Worm (Caenorhabditis elegans) whole organism, L1 larva: ENCODE results near the gene T28F3.11.

Experiments
- alr-1 ChIP-seq: fragments of 200-800 bp; sonication (Bioruptor generic); optimal IDR thresholded peaks from 2 replicates; lab custom pipeline; 2018; ENCODE audit warnings: borderline replicate concordance, mild to moderate bottlenecking, missing genetic modification characterization, missing compliant biosample characterization
- blmp-1 ChIP-seq: fragments of 150-350 bp; optimal IDR thresholded peaks from 2 replicates; lab custom pipeline; 2014; ENCODE audit warnings: missing biosample characterization, missing genetic modification characterization
- ceh-63 ChIP-seq: fragments of 200-800 bp; sonication (Bioruptor generic); optimal IDR thresholded peaks from 2 replicates; lab custom pipeline; 2018; ENCODE audit warnings: mild to moderate bottlenecking, missing genetic modification characterization, missing compliant biosample characterization
- ceh-8 ChIP-seq: fragments of 200-800 bp; sonication (Bioruptor generic); optimal IDR thresholded peaks from 2 replicates; lab custom pipeline; 2018; ENCODE audit warnings: mild to moderate bottlenecking, missing genetic modification characterization, moderate library complexity, missing compliant biosample characterization
- dpl-1 ChIP-seq, 3 experiments: fragments of 150-350 bp in 2 of 3; sonication (generic microtip) in 1 of 3; optimal IDR thresholded peaks; 2 replicates each; lab custom pipeline; 2014 to 2017; ENCODE audit warnings: missing biosample characterization in 3 of 3, missing genetic modification characterization in 3 of 3, missing genetic modification reagents in 3 of 3
- efl-1 ChIP-seq, 4 experiments: fragments of 150-350 bp; optimal IDR thresholded peaks in 3 of 4; peaks in 1 of 4; 1 replicate in 1 of 4; 2 replicates in 3 of 4; lab custom pipeline; 2014; ENCODE audit warnings: missing biosample characterization in 2 of 4, missing genetic modification characterization in 2 of 4, missing genetic modification reagents in 2 of 4
- egl-13 ChIP-seq: sonication (generic microtip); optimal IDR thresholded peaks from 2 replicates; lab custom pipeline; 2016; ENCODE audit warnings: missing genotype, missing genetic modification reagents, missing genetic modification characterization, missing compliant biosample characterization
- egl-27 ChIP-seq, 2 experiments: fragments of 150-350 bp in 1 of 2; sonication (generic microtip); optimal IDR thresholded peaks; 3 replicates each; lab custom pipeline; 2017 to 2018; ENCODE audit warnings: missing biosample characterization in 2 of 2, missing genetic modification characterization in 2 of 2, missing genetic modification reagents in 2 of 2
- elt-2 ChIP-seq: sonication (generic microtip); optimal IDR thresholded peaks from 2 replicates; lab custom pipeline; 2016; ENCODE audit warnings: missing genetic modification characterization, mild to moderate bottlenecking, inconsistent platforms, missing compliant biosample characterization, missing genetic modification reagents
- elt-3 ChIP-seq, 6 experiments: fragments of 150-350 bp in 1 of 6; sonication (generic microtip); optimal IDR thresholded peaks; 2 replicates each; lab custom pipeline; 2017 to 2018; ENCODE audit warnings: missing biosample characterization in 6 of 6, missing genetic modification characterization in 6 of 6, inconsistent platforms in 1 of 6
- ets-5 ChIP-seq: fragments of 200-800 bp; sonication (Bioruptor generic); IDR thresholded peaks from 2 replicates; pipeline ENCODE4 v1.3.6; 2022; ENCODE audit warnings: missing genetic modification characterization, missing compliant biosample characterization
- hpl-2 ChIP-seq: fragments of 150-350 bp; optimal IDR thresholded peaks from 2 replicates; lab custom pipeline; 2014; ENCODE audit warnings: missing biosample characterization, missing genetic modification reagents, missing genetic modification characterization
- irx-1 ChIP-seq: sonication (generic microtip); optimal IDR thresholded peaks from 2 replicates; lab custom pipeline; 2016; ENCODE audit warnings: missing genetic modification characterization, missing compliant biosample characterization
- lin-35 ChIP-seq, 2 experiments: fragments of 150-350 bp; optimal IDR thresholded peaks; 2 replicates each; lab custom pipeline; 2014; ENCODE audit warnings: missing biosample characterization in 2 of 2, missing genetic modification characterization in 2 of 2, missing genetic modification reagents in 2 of 2
- lsy-2 ChIP-seq, 2 experiments: fragments of 150-350 bp; optimal IDR thresholded peaks; 2 replicates each; lab custom pipeline; 2014; ENCODE audit warnings: missing biosample characterization in 2 of 2, missing genetic modification characterization in 2 of 2
- mab-9 ChIP-seq: fragments of 200-800 bp; sonication (Bioruptor generic); IDR thresholded peaks from 2 replicates; pipeline ENCODE4 v1.3.6; 2022; ENCODE audit warnings: missing genetic modification reagents, missing genetic modification characterization, missing compliant biosample characterization
- nhr-12 ChIP-seq: sonication (generic microtip); optimal IDR thresholded peaks from 2 replicates; lab custom pipeline; 2017; ENCODE audit warnings: missing biosample characterization, missing genetic modification characterization
- nhr-20 ChIP-seq: sonication (generic microtip); optimal IDR thresholded peaks from 2 replicates; lab custom pipeline; 2016; ENCODE audit warnings: mild to moderate bottlenecking, missing genetic modification characterization, missing compliant biosample characterization
- nhr-47 ChIP-seq: sonication (generic microtip); optimal IDR thresholded peaks from 2 replicates; lab custom pipeline; 2016; ENCODE audit warnings: mild to moderate bottlenecking, missing genetic modification characterization, moderate library complexity, missing compliant biosample characterization
- nhr-71 ChIP-seq: sonication (generic microtip); optimal IDR thresholded peaks from 2 replicates; lab custom pipeline; 2016; ENCODE audit warnings: mild to moderate bottlenecking, missing genetic modification characterization, moderate library complexity, missing compliant biosample characterization
- nhr-76 ChIP-seq: sonication (generic microtip); optimal IDR thresholded peaks from 2 replicates; lab custom pipeline; 2017; ENCODE audit warnings: missing biosample characterization, missing genetic modification characterization
- nhr-84 ChIP-seq: sonication (generic microtip); optimal IDR thresholded peaks from 2 replicates; lab custom pipeline; 2017; ENCODE audit warnings: missing biosample characterization, missing genetic modification characterization
- nhr-90 ChIP-seq: sonication (generic microtip); optimal IDR thresholded peaks from 2 replicates; lab custom pipeline; 2016; ENCODE audit warnings: mild to moderate bottlenecking, missing genetic modification characterization, missing compliant biosample characterization; ENCODE audit not compliant: poor library complexity
- pag-3 ChIP-seq: sonication (generic microtip); optimal IDR thresholded peaks from 2 replicates; lab custom pipeline; 2017; ENCODE audit warnings: missing genetic modification characterization, mild to moderate bottlenecking, missing compliant biosample characterization, antibody characterized with exemption, borderline replicate concordance; ENCODE audit not compliant: insufficient read depth
- pax-3 ChIP-seq: fragments of 200-800 bp; sonication (Bioruptor generic); optimal IDR thresholded peaks from 2 replicates; lab custom pipeline; 2018; ENCODE audit warnings: mild to moderate bottlenecking, missing genetic modification characterization, moderate library complexity, missing compliant biosample characterization
- pqm-1 ChIP-seq: sonication (generic microtip); optimal IDR thresholded peaks from 3 replicates; lab custom pipeline; 2017; ENCODE audit warnings: missing biosample characterization, missing genetic modification characterization
- snpc-4 ChIP-seq: fragments of 150-350 bp; optimal IDR thresholded peaks from 2 replicates; lab custom pipeline; 2014; ENCODE audit warnings: missing biosample characterization, missing genetic modification characterization
- snu-23 ChIP-seq: sonication (generic microtip); optimal IDR thresholded peaks from 2 replicates; lab custom pipeline; 2016; ENCODE audit warnings: missing genetic modification characterization, missing compliant biosample characterization
- unc-130 ChIP-seq: fragments of 150-350 bp; optimal IDR thresholded peaks from 2 replicates; lab custom pipeline; 2017; ENCODE audit warnings: missing biosample characterization, missing genetic modification characterization, inconsistent platforms
- unc-86 ChIP-seq: sonication (generic microtip); optimal IDR thresholded peaks from 2 replicates; lab custom pipeline; 2016; ENCODE audit warnings: missing genetic modification characterization, missing compliant biosample characterization
- unc-98 ChIP-seq: fragments of 200-800 bp; sonication (Bioruptor generic); IDR thresholded peaks from 2 replicates; pipeline ENCODE4 v1.3.6; 2022; ENCODE audit warnings: missing genetic modification characterization, missing compliant biosample characterization
- vab-15 ChIP-seq: sonication (generic microtip); optimal IDR thresholded peaks from 2 replicates; lab custom pipeline; 2017; ENCODE audit warnings: missing genotype, mild to moderate bottlenecking, missing genetic modification characterization, missing compliant biosample characterization
- xbp-1 ChIP-seq: sonication (generic microtip); optimal IDR thresholded peaks from 2 replicates; lab custom pipeline; 2016; ENCODE audit warnings: missing genetic modification characterization, missing compliant biosample characterization
- zag-1 ChIP-seq: fragments of 150-350 bp; optimal IDR thresholded peaks from 2 replicates; lab custom pipeline; 2014; ENCODE audit warnings: missing biosample characterization, missing genetic modification characterization
- zip-4 ChIP-seq: fragments of 200-800 bp; sonication (Bioruptor generic); optimal IDR thresholded peaks from 2 replicates; lab custom pipeline; 2018; ENCODE audit warnings: mild to moderate bottlenecking, missing genetic modification characterization, moderate library complexity, missing compliant biosample characterization

Gene T28F3.11

DNA sequence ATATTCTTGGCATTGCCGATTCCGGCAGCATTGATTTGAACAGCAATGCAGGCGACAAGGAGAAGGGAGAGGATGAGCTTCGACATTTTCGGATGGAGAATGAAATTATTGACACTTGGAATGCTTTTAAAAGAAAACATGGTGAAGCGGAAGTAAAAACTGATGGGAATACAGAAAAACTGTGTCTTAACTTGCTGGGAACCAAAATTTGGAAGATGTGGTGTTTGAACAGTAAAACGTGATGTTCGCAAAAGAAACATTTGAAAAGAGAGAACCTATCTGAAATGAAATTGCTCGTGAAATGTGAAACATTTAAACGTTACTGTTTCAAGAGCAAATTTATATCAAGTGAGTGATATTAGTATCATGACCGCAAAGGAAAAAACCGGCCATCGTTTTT is 26.8 kb downstream of the T28F3.11 start, which contains the start of gene F26D10.13:
TSS of gene F26D10.13 (minus strand) at position 101 of the 400 bp plus-strand sequence.
- TF ChIP-seq egl-27 (tag; optimal IDR thresholded peaks at IDR 0.05; lab: Kevin White, UChicago) = no peak
- no peak for TF ChIP-seq ets-5
- TF ChIP-seq snpc-4 (tag; lab: Kevin White, UChicago) = no peak
- TF ChIP-seq irx-1 (tag; lab: Kevin White, UChicago) = no peak
- TF ChIP-seq nhr-71 (tag; lab: Kevin White, UChicago) = no peak
- TF ChIP-seq zag-1 (tag; lab: Kevin White, UChicago) = no peak

DNA sequence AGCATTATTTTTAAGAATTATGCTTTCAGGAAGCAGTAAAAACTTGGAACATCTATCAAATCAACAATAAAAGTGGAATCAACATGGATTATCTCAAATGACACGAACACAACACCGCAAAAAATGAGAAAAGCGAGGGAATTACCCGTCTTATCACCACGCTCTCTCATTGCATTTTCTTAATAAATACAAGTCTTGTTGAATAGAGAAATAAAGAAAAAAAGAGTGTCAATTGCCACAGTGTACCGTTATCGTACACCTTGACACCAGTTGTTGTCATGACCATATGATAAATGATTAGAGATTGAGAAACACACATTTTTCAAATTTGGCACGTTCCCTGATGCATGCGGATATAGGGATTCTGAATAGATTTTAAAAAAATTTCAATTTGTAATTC is 27.8 kb downstream of the T28F3.11 start:
- TF ChIP-seq nhr-20 (tag; lab: Kevin White, UChicago) (peak; percentile 27), elt-3 (tag; optimal IDR thresholded peaks at IDR 0.05; lab: Kevin White, UChicago) (peak in 2 of 6 experiments; percentile 0 to 24), lin-35 (GFP tag; optimal IDR thresholded peaks at IDR 0.05; lab: Kevin White, UChicago) (peak in 1 of 2 experiments; percentile 69), blmp-1 (peak; percentile 52), pqm-1 (tag; lab: Kevin White, UChicago) (peak; percentile 6), snu-23 (peak; percentile 20), pag-3 (tag; lab: Kevin White, UChicago) (no peak), nhr-84 (tag; lab: Kevin White, UChicago) (no peak), mab-9 (GFP tag; lab: Robert Waterston, UW) (no peak), egl-13 (no peak), nhr-90 (tag; lab: Kevin White, UChicago) (peak; percentile 15), pax-3 (no peak), unc-86 (tag; lab: Kevin White, UChicago) (no peak), nhr-12 (tag; lab: Kevin White, UChicago) (no peak), dpl-1 (GFP tag; optimal IDR thresholded peaks at IDR 0.05; lab: Kevin White, UChicago) (no peak), lsy-2 (tag; optimal IDR thresholded peaks at IDR 0.05; lab: Kevin White, UChicago) (peak in 1 of 2 experiments; percentile 17), hpl-2 (no peak), zip-4 (GFP tag; lab: Kevin White, UChicago) (no peak), ceh-8 (GFP tag; lab: Kevin White, UChicago) (no peak), elt-2 (tag; lab: Kevin White, UChicago) (peak; percentile 85), ceh-63 (GFP tag; lab: Kevin White, UChicago) (no peak), unc-130 (no peak)

DNA sequence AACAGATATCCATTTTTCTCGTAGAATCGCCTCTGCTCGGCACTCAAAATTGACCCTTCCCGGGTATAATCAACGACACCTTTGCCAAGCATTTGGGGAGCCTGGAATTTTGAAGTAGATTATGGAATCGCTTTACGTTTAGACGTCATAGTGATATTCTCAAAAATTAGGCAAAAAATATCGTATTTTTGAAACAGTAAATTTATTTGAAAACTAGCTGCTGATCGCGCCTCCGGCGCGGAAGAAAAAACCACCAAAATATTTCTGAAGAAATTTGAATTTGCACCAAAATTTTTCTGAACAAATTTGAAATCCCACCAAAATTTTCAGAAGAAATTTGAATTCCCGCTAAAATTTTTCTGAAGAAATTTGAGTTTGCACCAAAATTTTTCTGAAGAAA is 29.1 kb downstream of the T28F3.11 start, which contains the start of gene ZK550.6:
TSS of gene ZK550.6 (minus strand) at position 101 of the 400 bp plus-strand sequence.
- TF ChIP-seq nhr-20 (tag; lab: Kevin White, UChicago) (no peak), efl-1 (optimal IDR thresholded peaks at IDR 0.05; lab: Kevin White, UChicago) (no peak), efl-1 (GFP tag; optimal IDR thresholded peaks at IDR 0.05 in 1 of 2; lab: Kevin White, UChicago) (peak in 1 of 2 experiments; percentile 6)

DNA sequence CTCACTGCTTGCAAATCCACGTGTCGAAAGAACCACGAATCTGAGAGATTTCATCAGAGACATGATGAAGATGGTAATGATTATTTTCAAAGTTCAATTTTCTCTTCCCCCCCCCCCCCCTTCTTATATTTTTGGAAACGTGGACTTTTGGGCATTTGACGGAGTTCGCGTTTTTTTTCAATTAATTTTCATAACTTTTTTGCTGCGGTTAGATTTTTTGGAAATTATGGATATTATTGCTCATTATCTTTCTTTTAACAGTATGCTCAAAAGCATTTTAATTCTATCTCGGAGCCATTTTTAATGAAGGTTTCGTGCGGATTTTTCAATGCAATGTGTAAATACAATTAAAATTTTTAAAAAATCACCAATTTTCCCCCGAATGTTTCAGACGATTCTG is 32.2 kb downstream of the T28F3.11 start, which contains the start of gene phyh-1:
TSS of gene phyh-1 (minus strand) at position 101 of the 400 bp plus-strand sequence.
- no peak for TF ChIP-seq hpl-2

DNA sequence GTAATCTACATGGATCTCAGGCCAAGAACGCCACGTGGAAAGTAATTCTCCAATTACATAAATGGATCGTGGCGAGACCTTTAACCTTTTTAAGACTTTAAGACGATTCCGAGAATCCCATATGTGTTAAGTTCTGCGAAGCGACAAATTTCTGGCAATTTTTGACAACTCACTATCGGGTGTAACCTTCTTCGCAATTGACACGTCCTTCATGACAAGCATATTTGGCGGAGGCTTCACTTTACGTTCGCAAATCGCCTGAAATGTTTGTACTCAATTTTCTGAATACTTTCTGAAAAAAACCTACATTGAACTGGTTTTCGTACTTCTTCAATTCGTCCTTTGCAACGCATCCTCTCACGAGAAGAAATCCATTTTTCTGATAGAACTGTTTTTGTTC is 32.7 kb downstream of the T28F3.11 start:
- no peak for TF ChIP-seq efl-1 (optimal IDR thresholded peaks at IDR 0.05; lab: Kevin White, UChicago)
- TF ChIP-seq efl-1 (GFP tag; optimal IDR thresholded peaks at IDR 0.05 in 1 of 2; lab: Kevin White, UChicago) = peak in 1 of 2 experiments; percentile 50
- TF ChIP-seq ets-5 = no peak
- TF ChIP-seq unc-98 (GFP tag; lab: Robert Waterston, UW) = no peak

DNA sequence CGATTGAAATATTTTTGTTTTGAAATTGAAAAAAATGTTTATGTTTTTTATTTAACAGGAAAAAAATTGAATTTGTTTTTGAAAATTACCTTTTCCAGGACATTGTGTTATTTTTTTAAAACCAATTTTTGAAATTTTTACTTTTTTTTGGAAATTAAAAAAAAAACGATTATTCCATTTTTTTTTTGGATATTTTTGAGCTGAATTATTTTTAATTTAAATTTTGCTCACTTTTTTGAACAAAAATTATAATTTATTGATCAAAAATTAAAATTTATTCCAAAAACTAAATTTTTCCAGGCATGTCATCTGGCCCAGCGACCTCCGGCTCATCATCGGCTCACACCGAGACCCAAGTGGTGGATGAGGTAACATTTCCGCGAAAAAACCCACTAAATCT is 36.5 kb downstream of the T28F3.11 start, which contains the start of gene gtf-2E1:
TSS of gene gtf-2E1 (plus strand) at position 301 of the 400 bp plus-strand sequence.
- no peak for TF ChIP-seq alr-1 (tag; lab: Kevin White, UChicago)
- TF ChIP-seq nhr-76 (tag; lab: Kevin White, UChicago) = no peak
- TF ChIP-seq nhr-47 (tag; lab: Kevin White, UChicago) = no peak
- TF ChIP-seq dpl-1 (GFP tag; optimal IDR thresholded peaks at IDR 0.05; lab: Kevin White, UChicago) = no peak
- no peak for TF ChIP-seq snpc-4 (tag; lab: Kevin White, UChicago)
- no peak for TF ChIP-seq vab-15 (tag; lab: Kevin White, UChicago)
- no peak for TF ChIP-seq xbp-1
